Worm (Caenorhabditis elegans): ENCODE data around the gene ftt-2.

- no peak for TF ChIP-seq ama-1 (optimal IDR thresholded peaks at IDR 0.05)
- TF ChIP-seq Y55F3AM.14 (GFP tag; optimal IDR thresholded peaks at IDR 0.05): peak; percentile 98
- TF ChIP-seq elt-3 (tag; optimal IDR thresholded peaks at IDR 0.05): no peak
- TF ChIP-seq lin-11 (tag; optimal IDR thresholded peaks at IDR 0.05): peak; percentile 47
- no peak for TF ChIP-seq snpc-4 (tag; optimal IDR thresholded peaks at IDR 0.05)
- peak; percentile 76 for TF ChIP-seq nhr-237 (tag; optimal IDR thresholded peaks at IDR 0.05)
- peak; percentile 21 for TF ChIP-seq unc-62 (GFP tag; optimal IDR thresholded peaks at IDR 0.05)
- peak; percentile 76 for TF ChIP-seq nhr-77 (tag; optimal IDR thresholded peaks at IDR 0.05)
- peak; percentile 79 to 85 for TF ChIP-seq lsy-2 (tag; optimal IDR thresholded peaks at IDR 0.05)
These were observed 709 bp upstream of the ftt-2 start for ce11 chrX:11605766-11606490.
